Fruit fly (Drosophila melanogaster): ENCODE measurements around the gene CG9590.

Gene CG9590

DNA sequence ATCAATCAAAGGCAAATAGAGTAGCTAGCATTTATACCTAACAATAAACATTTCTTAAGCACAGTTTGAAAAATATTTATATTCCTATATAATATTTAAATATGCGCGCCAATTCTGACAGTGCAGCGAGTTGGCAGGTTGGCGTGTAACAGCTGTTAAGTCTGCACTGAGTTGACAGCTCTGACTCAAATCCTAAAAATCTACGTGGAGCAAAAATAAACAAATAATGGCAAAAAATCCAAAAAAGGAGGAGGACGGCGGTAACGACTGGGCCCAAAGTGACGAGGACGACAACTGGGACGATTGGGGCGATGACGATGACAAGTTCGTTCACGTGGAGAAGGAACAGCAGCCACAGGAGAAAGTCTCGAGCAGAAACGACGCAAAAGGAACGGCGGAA is at the start of gene CG9590:
Gene CG9590 (plus strand): TSS at position 166 of the 400 bp plus-strand sequence.
- TF ChIP-seq Myc (optimal IDR thresholded peaks at IDR 0.05) = no peak
- no peak for TF ChIP-seq Sin3A (optimal IDR thresholded peaks at IDR 0.05)
- TF ChIP-seq insv (optimal IDR thresholded peaks at IDR 0.05) = no peak

DNA sequence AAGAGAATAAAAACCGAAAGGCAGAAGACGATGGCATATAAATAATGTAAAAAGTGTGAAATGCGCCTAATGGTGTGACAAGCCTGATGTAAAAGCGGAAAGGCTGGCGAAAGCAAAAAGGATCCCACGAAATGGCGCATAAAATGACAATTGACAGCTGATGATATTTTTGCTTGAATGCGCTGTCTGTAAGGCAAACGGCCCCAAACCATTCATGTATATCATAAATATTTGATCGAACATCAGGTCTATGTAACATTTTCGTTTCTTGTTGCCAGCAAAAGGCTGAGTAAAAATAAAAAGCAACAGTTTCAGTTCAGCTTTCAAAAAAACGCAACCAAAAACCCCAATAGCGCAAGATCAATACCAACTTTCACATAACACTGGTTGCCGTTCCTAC is 42.1 kb upstream of the CG9590 start, which contains the start of gene CG4520:
Gene CG4520 (plus strand): TSS at position 301 of the 400 bp plus-strand sequence.
- TF ChIP-seq h (optimal IDR thresholded peaks at IDR 0.05) (no peak), Myc (optimal IDR thresholded peaks at IDR 0.05) (no peak), psq (optimal IDR thresholded peaks at IDR 0.05) (no peak), insv (optimal IDR thresholded peaks at IDR 0.05) (no peak), Sin3A (optimal IDR thresholded peaks at IDR 0.05) (no peak), ttk (optimal IDR thresholded peaks at IDR 0.05) (no peak)

DNA sequence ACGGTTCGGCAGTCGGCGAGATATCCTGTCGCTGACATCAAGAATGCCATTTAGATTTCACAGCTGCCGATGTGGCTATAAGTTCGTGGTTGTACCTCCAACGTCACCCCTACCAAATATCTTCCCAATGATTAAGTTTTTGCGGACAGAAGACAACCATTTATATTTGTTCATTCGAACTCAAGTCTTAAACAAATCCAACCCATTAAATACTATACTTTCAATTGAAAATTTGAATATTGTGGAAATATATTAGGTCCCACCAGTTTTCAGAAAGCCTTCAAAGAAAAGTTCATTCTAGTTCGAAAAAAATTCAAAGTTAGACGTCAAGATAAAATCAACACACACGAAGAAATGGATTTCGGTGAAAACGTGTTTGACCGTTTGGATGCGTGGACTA is 23.7 kb upstream of the CG9590 start, which contains the start of gene CG12784:
Gene CG12784 (plus strand): TSS at position 301 of the 400 bp plus-strand sequence.
- TF ChIP-seq psq (optimal IDR thresholded peaks at IDR 0.05) = no peak
- no peak for TF ChIP-seq ttk (optimal IDR thresholded peaks at IDR 0.05)
- TF ChIP-seq h (optimal IDR thresholded peaks at IDR 0.05) = no peak

DNA sequence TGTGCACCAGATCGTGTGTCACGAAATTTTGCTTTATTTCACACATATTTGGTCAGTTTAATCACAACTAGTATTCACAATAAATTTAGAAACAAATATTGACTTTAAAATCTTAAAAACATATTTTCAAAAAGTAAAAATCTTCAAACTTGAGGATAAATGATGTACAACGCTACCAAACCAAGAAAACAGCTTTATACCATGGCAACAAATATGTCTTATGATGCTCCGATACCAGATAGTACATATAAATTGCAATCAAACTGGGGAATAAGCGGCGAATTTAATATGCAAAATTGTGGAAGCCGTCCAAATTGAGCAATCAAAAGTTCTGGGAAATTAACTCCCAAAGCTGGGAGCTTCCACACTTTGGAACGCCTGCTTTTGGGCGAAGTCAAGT is 19.2 kb upstream of the CG9590 start, which contains the start of gene CG5623:
Gene CG5623 (minus strand): TSS at position 101 of the 400 bp plus-strand sequence.
- no peak for TF ChIP-seq h (optimal IDR thresholded peaks at IDR 0.05)
- TF ChIP-seq Sin3A (optimal IDR thresholded peaks at IDR 0.05) = no peak
- no peak for TF ChIP-seq Myc (optimal IDR thresholded peaks at IDR 0.05)
- TF ChIP-seq insv (optimal IDR thresholded peaks at IDR 0.05) = no peak
- TF ChIP-seq psq (optimal IDR thresholded peaks at IDR 0.05) = no peak
- TF ChIP-seq ttk (optimal IDR thresholded peaks at IDR 0.05) = no peak

DNA sequence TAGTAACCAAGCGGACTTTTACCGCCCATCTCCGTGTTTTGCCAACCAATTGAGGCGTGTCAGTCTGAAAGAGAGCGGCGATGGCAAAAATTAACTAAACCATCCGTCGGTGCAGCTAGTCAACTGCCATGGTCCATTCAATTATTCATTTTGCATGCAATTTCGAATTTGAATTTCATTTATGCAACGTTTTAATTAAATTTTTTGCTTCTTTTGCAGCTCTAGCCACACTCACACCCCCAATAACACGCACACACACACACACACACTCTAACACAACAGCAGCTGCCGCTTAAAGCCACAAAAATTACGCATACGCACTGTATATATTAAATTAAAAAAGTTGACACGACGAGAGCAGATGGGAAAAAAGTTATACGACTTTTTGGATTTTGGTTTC is 17.6 kb upstream of the CG9590 start:
- TF ChIP-seq insv (optimal IDR thresholded peaks at IDR 0.05) = no peak
- TF ChIP-seq h (optimal IDR thresholded peaks at IDR 0.05) = no peak

DNA sequence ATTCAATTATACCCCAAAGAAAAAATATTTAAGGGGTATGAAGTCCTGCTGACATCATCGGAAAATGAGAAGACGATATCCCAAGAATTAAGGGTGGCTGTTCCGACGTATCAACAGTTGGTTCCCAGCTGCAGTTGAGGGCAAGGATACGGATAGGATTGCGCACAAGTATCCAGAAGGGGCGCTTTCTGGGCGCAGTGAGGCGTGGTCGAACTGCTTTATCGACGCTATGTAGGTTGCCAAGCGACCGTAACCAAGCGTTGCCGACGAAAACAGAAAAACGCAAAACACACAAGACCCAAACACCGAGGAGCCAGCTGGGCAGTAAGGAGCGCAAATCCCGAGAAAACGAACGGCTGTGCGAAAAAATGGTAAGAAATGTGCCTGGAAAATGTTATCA is 12.4 kb upstream of the CG9590 start, which contains the start of gene Ttc26:
Gene Ttc26 (plus strand): TSS at position 289 of the 400 bp plus-strand sequence.
- TF ChIP-seq insv (optimal IDR thresholded peaks at IDR 0.05) (no peak), Myc (optimal IDR thresholded peaks at IDR 0.05) (no peak), Sin3A (optimal IDR thresholded peaks at IDR 0.05) (no peak), h (optimal IDR thresholded peaks at IDR 0.05) (no peak), psq (optimal IDR thresholded peaks at IDR 0.05) (no peak), ttk (optimal IDR thresholded peaks at IDR 0.05) (no peak)

DNA sequence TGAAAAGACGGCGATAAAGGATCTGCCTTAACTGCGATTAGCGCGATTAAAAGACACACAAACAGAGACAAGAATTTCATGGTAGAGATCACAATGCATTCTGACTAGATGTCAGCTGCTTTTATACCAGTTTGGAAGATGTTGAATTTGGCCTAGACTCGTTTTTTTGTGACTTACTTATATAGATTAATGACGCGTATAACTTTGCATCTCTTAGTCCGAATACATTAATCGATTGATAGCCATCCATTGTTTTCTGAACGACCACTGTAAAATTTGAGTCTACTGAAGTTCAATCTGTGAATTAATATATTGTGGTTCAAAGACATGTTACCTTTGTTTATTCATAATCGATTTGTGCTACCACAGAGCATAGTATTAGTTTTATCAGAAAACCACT is 11.3 kb upstream of the CG9590 start, which contains the start of gene CG45207:
Gene CG45207 (minus strand): TSS at position 101 of the 400 bp plus-strand sequence.
- TF ChIP-seq ttk (optimal IDR thresholded peaks at IDR 0.05) (no peak), h (optimal IDR thresholded peaks at IDR 0.05) (no peak), Myc (optimal IDR thresholded peaks at IDR 0.05) (no peak), Sin3A (optimal IDR thresholded peaks at IDR 0.05) (no peak), psq (optimal IDR thresholded peaks at IDR 0.05) (no peak), insv (optimal IDR thresholded peaks at IDR 0.05) (no peak)

DNA sequence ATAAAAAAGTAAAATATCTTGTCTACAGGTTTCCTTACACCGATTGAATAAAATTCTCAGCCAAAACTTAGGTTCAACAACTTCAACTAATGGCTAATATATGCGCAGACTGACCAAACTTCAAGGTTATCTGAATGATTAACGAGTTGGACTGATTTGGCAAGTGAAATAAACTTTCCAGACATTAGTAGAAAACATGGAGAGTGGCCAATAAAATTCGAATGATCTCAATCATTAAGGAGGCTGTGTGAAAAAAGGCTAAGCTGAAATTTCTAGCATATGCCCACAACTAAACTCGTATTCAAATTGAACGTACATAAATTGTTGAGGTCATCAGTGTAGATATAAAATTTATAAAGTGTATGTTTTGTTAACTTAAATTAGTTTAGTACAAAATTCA is 7.0 kb upstream of the CG9590 start, which contains the start of gene CG5614:
Gene CG5614 (plus strand): TSS at position 301 of the 400 bp plus-strand sequence.
- no peak for TF ChIP-seq psq (optimal IDR thresholded peaks at IDR 0.05)
- TF ChIP-seq h (optimal IDR thresholded peaks at IDR 0.05) = no peak
- TF ChIP-seq insv (optimal IDR thresholded peaks at IDR 0.05) = no peak
- no peak for TF ChIP-seq ttk (optimal IDR thresholded peaks at IDR 0.05)
- no peak for TF ChIP-seq Sin3A (optimal IDR thresholded peaks at IDR 0.05)
- TF ChIP-seq Myc (optimal IDR thresholded peaks at IDR 0.05) = no peak

DNA sequence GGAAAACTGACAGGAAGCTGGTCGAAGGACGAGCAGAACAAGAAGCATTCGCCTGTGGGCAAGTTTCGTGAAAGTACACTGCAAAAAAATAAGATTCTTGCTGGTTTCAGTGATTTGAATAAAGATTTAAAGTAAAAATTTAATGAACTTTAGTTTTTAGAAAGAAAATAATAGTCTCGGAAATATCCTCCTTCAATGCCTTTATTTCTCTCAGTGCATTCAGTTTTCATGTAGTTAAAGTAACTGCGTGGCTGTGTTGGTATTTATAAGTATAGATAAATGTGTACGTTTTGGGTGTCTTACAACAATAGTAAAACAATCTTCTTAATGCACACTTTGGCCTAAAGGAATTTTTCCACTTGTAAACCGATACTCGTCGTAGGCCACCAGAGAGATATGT is 2.2 kb upstream of the CG9590 start:
- TF ChIP-seq psq (optimal IDR thresholded peaks at IDR 0.05) (no peak), h (optimal IDR thresholded peaks at IDR 0.05) (no peak), Myc (optimal IDR thresholded peaks at IDR 0.05) (no peak), Sin3A (optimal IDR thresholded peaks at IDR 0.05) (no peak), insv (optimal IDR thresholded peaks at IDR 0.05) (no peak), ttk (optimal IDR thresholded peaks at IDR 0.05) (no peak)

DNA sequence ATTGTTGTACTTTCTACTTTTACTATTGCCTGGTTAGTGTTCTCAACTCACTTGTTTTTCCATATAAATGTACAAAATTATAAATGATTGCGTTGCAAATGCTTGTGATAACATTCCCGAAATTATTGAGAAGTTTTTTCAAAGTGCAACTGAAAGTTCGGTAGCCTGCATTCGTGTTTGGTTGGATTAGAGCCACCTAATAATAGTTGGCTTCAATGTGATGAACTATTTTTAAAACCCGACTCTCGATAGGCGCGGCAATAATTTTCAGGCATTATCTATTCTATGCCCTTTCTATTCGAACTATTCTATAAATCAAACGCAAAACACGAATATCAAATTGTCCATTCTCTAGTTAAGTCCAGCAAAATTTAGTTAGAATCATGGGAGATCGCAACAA is 1.7 kb downstream of the CG9590 start, which contains the start of gene Uros2:
Gene Uros2 (plus strand): TSS at position 301 of the 400 bp plus-strand sequence.
- TF ChIP-seq Myc (optimal IDR thresholded peaks at IDR 0.05) = no peak

DNA sequence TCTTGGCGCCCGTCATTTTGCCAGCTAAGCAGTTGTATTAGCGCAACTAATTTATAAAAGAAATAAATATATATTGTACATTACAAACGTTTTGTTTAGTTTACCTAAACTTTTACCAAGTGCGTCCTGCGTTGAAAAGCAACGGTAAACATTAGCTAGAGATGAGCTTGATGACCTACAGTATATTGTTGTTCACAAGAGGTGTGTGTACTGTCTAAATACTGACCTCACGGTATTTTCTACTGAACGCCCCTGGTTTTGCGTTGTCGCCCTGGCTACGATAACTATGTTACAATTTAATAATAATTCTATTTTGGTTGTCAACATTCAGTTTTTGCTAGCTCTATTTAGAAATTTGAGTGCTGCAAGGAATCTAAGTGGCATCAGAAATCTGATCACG is 5.9 kb downstream of the CG9590 start, which contains the start of gene Acyp2:
Gene Acyp2 (plus strand): TSS at position 262 of the 400 bp plus-strand sequence.
- TF ChIP-seq ttk (optimal IDR thresholded peaks at IDR 0.05) = no peak
- TF ChIP-seq psq (optimal IDR thresholded peaks at IDR 0.05) = no peak
- no peak for TF ChIP-seq Sin3A (optimal IDR thresholded peaks at IDR 0.05)
- TF ChIP-seq insv (optimal IDR thresholded peaks at IDR 0.05) = no peak
- no peak for TF ChIP-seq h (optimal IDR thresholded peaks at IDR 0.05)
- TF ChIP-seq Myc (optimal IDR thresholded peaks at IDR 0.05) = no peak

DNA sequence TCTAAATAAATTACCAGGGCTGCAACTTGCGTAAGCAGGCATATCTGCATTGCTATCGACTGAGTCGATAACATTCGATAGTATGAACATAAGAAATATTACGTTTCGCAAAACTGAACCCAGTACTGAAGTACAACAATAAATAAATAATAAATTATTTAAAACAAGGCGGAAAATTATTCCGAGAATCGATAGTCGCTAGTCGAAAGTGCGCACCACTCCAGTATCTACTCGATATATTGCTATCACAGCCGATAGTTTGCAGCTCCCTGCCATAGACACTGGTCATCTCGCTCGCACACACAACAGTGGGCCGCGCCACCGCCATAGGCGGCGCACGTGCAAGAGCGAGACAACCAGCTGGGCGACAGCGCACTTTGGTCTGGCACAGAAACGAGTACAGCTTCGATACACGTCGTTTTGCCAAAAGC is 6.9 kb downstream of the CG9590 start, which contains the start of gene nsl1:
Gene nsl1 (plus strand): TSS at position 411 of the 431 bp plus-strand sequence.
- no peak for TF ChIP-seq h (optimal IDR thresholded peaks at IDR 0.05)
- no peak for TF ChIP-seq Myc (optimal IDR thresholded peaks at IDR 0.05)
- TF ChIP-seq ttk (optimal IDR thresholded peaks at IDR 0.05) = no peak
- no peak for TF ChIP-seq Sin3A (optimal IDR thresholded peaks at IDR 0.05)

DNA sequence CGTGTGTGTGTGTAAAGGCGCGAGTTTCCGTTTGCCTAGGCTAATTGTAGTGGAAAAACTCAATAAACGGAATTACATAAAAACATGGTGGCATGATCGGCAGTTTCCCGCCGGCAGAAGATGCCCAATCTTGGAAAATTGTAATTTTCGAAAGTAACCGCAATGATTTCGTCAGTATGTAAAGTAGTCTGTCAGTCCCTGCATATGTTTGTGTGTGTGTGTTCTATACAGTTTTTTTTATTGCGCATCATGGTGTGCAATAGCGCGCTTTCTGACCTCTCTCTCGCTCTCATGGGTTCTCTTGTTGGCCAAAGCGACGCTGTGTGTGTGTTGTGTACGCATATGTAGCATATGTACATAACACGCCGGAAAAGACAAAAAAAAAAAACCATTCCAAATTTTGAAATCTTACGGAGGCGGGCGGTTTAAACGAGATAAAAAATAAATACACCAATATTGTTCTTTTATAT is 7.8 kb downstream of the CG9590 start:
- TF ChIP-seq Myc (optimal IDR thresholded peaks at IDR 0.05) (no peak), psq (optimal IDR thresholded peaks at IDR 0.05) (no peak), insv (optimal IDR thresholded peaks at IDR 0.05) (no peak), ttk (optimal IDR thresholded peaks at IDR 0.05) (no peak), Sin3A (optimal IDR thresholded peaks at IDR 0.05) (no peak), h (optimal IDR thresholded peaks at IDR 0.05) (no peak)
